Worm (Caenorhabditis elegans) whole organism, L3 larva: ENCODE data around the gene T12G3.11.

Experiments used
- R02D3.7 ChIP-seq: fragments of 150-350 bp; optimal IDR thresholded peaks from 2 replicates; lab custom pipeline; 2014; ENCODE audit warnings: missing biosample characterization, missing genetic modification characterization
- ama-1 ChIP-seq: fragments of 150-350 bp; optimal IDR thresholded peaks from 2 replicates; lab custom pipeline; 2018
- lin-39 ChIP-seq: fragments of 150-350 bp; optimal IDR thresholded peaks from 2 replicates; lab custom pipeline; 2018; ENCODE audit warnings: missing biosample characterization, missing genetic modification reagents, missing genetic modification characterization
- nhr-28 ChIP-seq: fragments of 150-350 bp; optimal IDR thresholded peaks from 2 replicates; lab custom pipeline; 2014; ENCODE audit warnings: missing biosample characterization, missing genetic modification characterization

- TF ChIP-seq lin-39 (tag; lab: Kevin White, UChicago), result no peak
- no peak for TF ChIP-seq ama-1 (lab: Kevin White, UChicago)
- TF ChIP-seq nhr-28 (tag; lab: Kevin White, UChicago), result no peak
- TF ChIP-seq R02D3.7 (tag; lab: Kevin White, UChicago), result no peak
These were observed 24.3 kb downstream of the T12G3.11 start for ce11 chrIV:12005090-12005770.
